Worm (Caenorhabditis elegans): Measurements from ENCODE around the gene cdh-9.

DNA sequence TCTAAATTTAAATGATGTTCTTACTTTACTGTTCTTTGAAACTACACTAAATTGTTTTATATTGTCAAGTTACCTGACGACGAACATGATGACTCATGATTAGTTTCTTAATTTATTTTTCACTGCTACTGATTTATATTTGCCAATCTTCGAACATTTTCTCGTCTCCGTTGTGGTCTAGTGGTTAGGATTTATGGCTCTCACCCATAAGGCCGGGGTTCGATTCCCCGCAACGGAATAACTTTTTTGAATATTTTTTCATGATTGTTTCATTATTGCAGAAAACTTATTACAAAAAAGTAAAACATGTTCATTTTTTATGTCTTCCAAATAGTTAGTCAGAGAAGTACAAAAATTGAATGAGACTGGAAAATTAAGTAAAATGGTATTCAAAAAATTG is 36.3 kb upstream of the cdh-9 start:
- TF ChIP-seq nhr-237 (tag; optimal IDR thresholded peaks at IDR 0.05) (no peak), elt-3 (tag; optimal IDR thresholded peaks at IDR 0.05) (no peak), dmd-4 (tag; optimal IDR thresholded peaks at IDR 0.05) (no peak), ztf-4 (tag; optimal IDR thresholded peaks at IDR 0.05) (no peak), ceh-82 (tag; optimal IDR thresholded peaks at IDR 0.05) (no peak), blmp-1 (tag; optimal IDR thresholded peaks at IDR 0.05; ENCODE audit: insufficient read depth) (no peak), fos-1 (tag; optimal IDR thresholded peaks at IDR 0.05) (peak; percentile 82), lsy-2 (tag; optimal IDR thresholded peaks at IDR 0.05) (peak in 1 of 2 experiments; percentile 39)

Measured in whole organism, L2 larva.